Worm (Caenorhabditis elegans): ENCODE measurements around the gene fzy-1.

DNA sequence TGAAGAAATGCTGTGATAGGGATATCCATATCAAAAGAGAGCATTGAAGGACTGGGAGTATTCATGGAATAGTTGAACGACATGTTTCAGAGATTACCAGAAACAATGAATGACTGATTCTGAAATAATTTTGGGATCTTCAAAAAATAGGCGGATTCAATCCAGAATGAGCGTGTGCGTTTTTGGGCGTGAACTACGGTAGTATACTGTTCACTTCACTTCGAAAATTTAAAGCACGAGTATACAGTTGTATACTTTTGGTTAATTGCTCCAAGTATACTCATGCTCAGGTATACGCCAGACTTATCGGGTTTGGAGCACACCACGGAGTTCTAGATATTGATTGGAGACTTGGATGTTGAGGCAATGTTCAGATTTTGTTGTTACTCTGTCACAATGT lies 24.7 kb downstream of the fzy-1 start, which contains the start of gene tbx-35:
- TF ChIP-seq ztf-18 (tag; optimal IDR thresholded peaks at IDR 0.05) (no peak), chd-7 (tag; optimal IDR thresholded peaks at IDR 0.05) (no peak), rpc-1 (optimal IDR thresholded peaks at IDR 0.05) (no peak), rpc-1 (tag; optimal IDR thresholded peaks at IDR 0.05) (no peak), ceh-27 (GFP tag; optimal IDR thresholded peaks at IDR 0.05) (no peak), pha-4 (tag; optimal IDR thresholded peaks at IDR 0.05) (no peak), unc-62 (GFP tag; optimal IDR thresholded peaks at IDR 0.05) (no peak)

Data from whole organism, young adult.